Fruit fly (Drosophila melanogaster) whole organism, embryonic: ENCODE measurements around the gene vir-1.

Source experiments
- Atf6 ChIP-seq: fragments of 200-800 bp; sonication (Bioruptor generic); IDR thresholded peaks from 2 replicates; pipeline ENCODE4 v1.3.6; 2022; ENCODE audit warnings: missing biosample characterization, missing genetic modification characterization
- B-H2 ChIP-seq: fragments of 200-800 bp; sonication (Bioruptor generic); optimal IDR thresholded peaks from 2 replicates; lab custom pipeline; 2018; ENCODE audit warnings: missing biosample characterization, mild to moderate bottlenecking, missing genetic modification characterization
- Bgb ChIP-seq: fragments of 200-800 bp; sonication (Bioruptor generic); IDR thresholded peaks from 2 replicates; pipeline ENCODE4 v1.3.6; 2022; ENCODE audit warnings: missing biosample characterization, missing genetic modification characterization; ENCODE audit not compliant: partially characterized antibody
- BtbVII ChIP-seq: fragments of 200-800 bp; sonication (Bioruptor generic); optimal IDR thresholded peaks from 3 replicates; lab custom pipeline; 2017; ENCODE audit warnings: missing biosample characterization, mild to moderate bottlenecking, missing genetic modification characterization
- CG10543 ChIP-seq: fragments of 200-800 bp; sonication (Bioruptor generic); optimal IDR thresholded peaks from 3 replicates; lab custom pipeline; 2017; ENCODE audit warnings: missing biosample characterization, mild to moderate bottlenecking, missing genetic modification characterization, moderate library complexity
- CG12071 ChIP-seq: fragments of 200-800 bp; sonication (Bioruptor generic); optimal IDR thresholded peaks from 3 replicates; lab custom pipeline; 2018; ENCODE audit warnings: missing biosample characterization, mild to moderate bottlenecking, missing genetic modification characterization
- CG12769 ChIP-seq: fragments of 200-800 bp; sonication (Bioruptor generic); optimal IDR thresholded peaks from 2 replicates; lab custom pipeline; 2019; ENCODE audit warnings: missing biosample characterization, mild to moderate bottlenecking, missing genetic modification characterization, moderate library complexity
- CG13894 ChIP-seq: fragments of 200-800 bp; sonication (Bioruptor generic); optimal IDR thresholded peaks from 3 replicates; lab custom pipeline; 2018; ENCODE audit warnings: missing biosample characterization, mild to moderate bottlenecking, missing genetic modification characterization, moderate library complexity
- CG17568 ChIP-seq: fragments of 200-800 bp; sonication (Bioruptor generic); optimal IDR thresholded peaks from 2 replicates; lab custom pipeline; 2018; ENCODE audit warnings: missing biosample characterization, mild to moderate bottlenecking, missing genetic modification characterization, moderate library complexity
- CG1792 ChIP-seq: fragments of 200-800 bp; sonication (Bioruptor generic); optimal IDR thresholded peaks from 2 replicates; lab custom pipeline; 2016; ENCODE audit warnings: missing biosample characterization, missing genetic modification characterization
- CG18599 ChIP-seq: fragments of 200-800 bp; sonication (Bioruptor generic); optimal IDR thresholded peaks from 3 replicates; lab custom pipeline; 2017; ENCODE audit warnings: missing biosample characterization, missing genetic modification characterization, mild to moderate bottlenecking, moderate library complexity, missing genetic modification reagents
- CG18619 ChIP-seq: fragments of 200-800 bp; sonication (Bioruptor generic); optimal IDR thresholded peaks from 3 replicates; lab custom pipeline; 2017; ENCODE audit warnings: missing biosample characterization, mild to moderate bottlenecking, missing genetic modification characterization
- CG2199 ChIP-seq: fragments of 200-800 bp; sonication (Bioruptor generic); IDR thresholded peaks from 3 replicates; pipeline ENCODE4 v1.3.6; 2022; ENCODE audit warnings: missing biosample characterization, missing genetic modification characterization
- CG2678 ChIP-seq: fragments of 200-800 bp; sonication (Bioruptor generic); optimal IDR thresholded peaks from 3 replicates; lab custom pipeline; 2019; ENCODE audit warnings: missing biosample characterization, mild to moderate bottlenecking, missing genetic modification characterization, moderate library complexity
- CG2889 ChIP-seq: fragments of 200-800 bp; sonication (Bioruptor generic); IDR thresholded peaks from 3 replicates; pipeline ENCODE4 v1.3.6; 2022; ENCODE audit warnings: missing biosample characterization, missing genetic modification characterization
- CG32532 ChIP-seq: fragments of 200-800 bp; sonication (Bioruptor generic); IDR thresholded peaks from 2 replicates; pipeline ENCODE4 v1.3.6; 2022; ENCODE audit warnings: missing biosample characterization, missing genetic modification characterization
- CG34376 ChIP-seq: fragments of 200-800 bp; sonication (Bioruptor generic); optimal IDR thresholded peaks from 2 replicates; lab custom pipeline; 2018; ENCODE audit warnings: missing biosample characterization, mild to moderate bottlenecking, missing genetic modification characterization
- CG43689 ChIP-seq: fragments of 200-800 bp; sonication (Bioruptor generic); IDR thresholded peaks from 2 replicates; pipeline ENCODE4 v1.3.6; 2022; ENCODE audit warnings: missing biosample characterization, missing genetic modification characterization
- CG5953 ChIP-seq: fragments of 200-800 bp; sonication (Bioruptor generic); IDR thresholded peaks from 2 replicates; pipeline ENCODE4 v1.3.6; 2022; ENCODE audit warnings: missing biosample characterization, missing genetic modification characterization
- CG6175 ChIP-seq: fragments of 200-800 bp; sonication (Bioruptor generic); IDR thresholded peaks from 3 replicates; pipeline ENCODE4 v1.3.6; 2022; ENCODE audit warnings: missing biosample characterization, missing genetic modification characterization
- CG7987 ChIP-seq: fragments of 200-800 bp; sonication (Bioruptor generic); optimal IDR thresholded peaks from 2 replicates; lab custom pipeline; 2018; ENCODE audit warnings: missing biosample characterization, mild to moderate bottlenecking, missing genetic modification characterization, moderate library complexity
- CG8290 ChIP-seq, 3 experiments: fragments of 200-800 bp; sonication (Bioruptor generic); optimal IDR thresholded peaks; 2 replicates each; lab custom pipeline; 2016 to 2019; ENCODE audit warnings: missing biosample characterization in 3 of 3, missing genetic modification characterization in 3 of 3, mild to moderate bottlenecking in 2 of 3, moderate library complexity in 1 of 3
- D19B ChIP-seq: fragments of 200-800 bp; sonication (Bioruptor generic); optimal IDR thresholded peaks from 2 replicates; lab custom pipeline; 2017; ENCODE audit warnings: missing biosample characterization, mild to moderate bottlenecking, missing genetic modification characterization
- Dref ChIP-seq: fragments of 200-800 bp; sonication (Bioruptor generic); IDR thresholded peaks from 2 replicates; pipeline ENCODE4 v1.3.6; 2022; ENCODE audit warnings: missing biosample characterization, missing genetic modification characterization
- GATAe ChIP-seq: fragments of 200-800 bp; sonication (Bioruptor generic); conservative IDR thresholded peaks from 2 replicates; pipeline ENCODE4 v1.3.6; 2022; ENCODE audit warnings: missing biosample characterization, missing genetic modification characterization
- Hey ChIP-seq: fragments of 200-800 bp; sonication (Bioruptor generic); optimal IDR thresholded peaks from 3 replicates; lab custom pipeline; 2018; ENCODE audit warnings: missing biosample characterization, mild to moderate bottlenecking, missing genetic modification characterization
- Hr78 ChIP-seq, 2 experiments: fragments of 200-800 bp in 1 of 2; fragments of >200 bp in 1 of 2; sonication (Bioruptor generic) in 1 of 2; optimal IDR thresholded peaks; 2 replicates each; lab custom pipeline; 2017 to 2019; ENCODE audit warnings: missing biosample characterization in 2 of 2, missing genetic modification characterization in 2 of 2, mild to moderate bottlenecking in 1 of 2, moderate library complexity in 1 of 2
- Med ChIP-seq: fragments of 200-800 bp; sonication (Bioruptor generic); peaks from one replicate; lab custom pipeline; 2016; ENCODE audit warnings: missing biosample characterization, missing genetic modification characterization, mild to moderate bottlenecking, inconsistent platforms, moderate library complexity
- NFAT ChIP-seq: fragments of 200-800 bp; sonication (Bioruptor generic); IDR thresholded peaks from 2 replicates; pipeline ENCODE4 v1.3.6; 2022; ENCODE audit warnings: missing biosample characterization, missing genetic modification characterization
- Rfx ChIP-seq: fragments of 200-800 bp; sonication (Bioruptor generic); IDR thresholded peaks from 2 replicates; pipeline ENCODE4 v1.3.6; 2022; ENCODE audit warnings: missing biosample characterization, missing genetic modification characterization
- Side ChIP-seq: fragments of 200-800 bp; sonication (Bioruptor generic); optimal IDR thresholded peaks from 2 replicates; lab custom pipeline; 2016; ENCODE audit warnings: missing biosample characterization, missing genetic modification characterization
- ab ChIP-seq: fragments of 200-800 bp; sonication (Bioruptor generic); optimal IDR thresholded peaks from 2 replicates; lab custom pipeline; 2016; ENCODE audit warnings: missing biosample characterization, missing genetic modification characterization
- crol ChIP-seq: fragments of 200-800 bp; sonication (Bioruptor generic); IDR thresholded peaks from 2 replicates; pipeline ENCODE4 v1.3.6; 2022; ENCODE audit warnings: missing biosample characterization, missing genetic modification characterization
- dysf ChIP-seq: fragments of 200-800 bp; sonication (Bioruptor generic); IDR thresholded peaks from 3 replicates; pipeline ENCODE4 v1.3.6; 2022; ENCODE audit warnings: missing biosample characterization, missing genetic modification characterization
- exex ChIP-seq: fragments of 200-800 bp; sonication (Bioruptor generic); optimal IDR thresholded peaks from 4 replicates; lab custom pipeline; 2018; ENCODE audit warnings: missing biosample characterization, mild to moderate bottlenecking, missing genetic modification characterization, moderate library complexity
- insv ChIP-seq, 2 experiments: fragments of 200-800 bp; sonication (Bioruptor generic); optimal IDR thresholded peaks; 3 replicates each; lab custom pipeline; 2016 to 2018; ENCODE audit warnings: missing biosample characterization in 2 of 2, missing genetic modification characterization in 2 of 2
- inv ChIP-seq: fragments of 200-800 bp; sonication (Bioruptor generic); IDR thresholded peaks from 2 replicates; pipeline ENCODE4 v1.3.6; 2022; ENCODE audit warnings: missing biosample characterization, missing genetic modification characterization; ENCODE audit not compliant: partially characterized antibody
- lab ChIP-seq: fragments of 200-800 bp; sonication (Bioruptor generic); optimal IDR thresholded peaks from 3 replicates; lab custom pipeline; 2017; ENCODE audit warnings: missing biosample characterization, missing genetic modification characterization, mild to moderate bottlenecking, moderate library complexity, missing genetic modification reagents
- mirr ChIP-seq: fragments of 200-800 bp; sonication (Bioruptor generic); optimal IDR thresholded peaks from 3 replicates; lab custom pipeline; 2018; ENCODE audit warnings: missing biosample characterization, mild to moderate bottlenecking, missing genetic modification characterization
- nmo ChIP-seq: fragments of 200-800 bp; sonication (Bioruptor generic); optimal IDR thresholded peaks from 2 replicates; lab custom pipeline; 2018; ENCODE audit warnings: missing biosample characterization, mild to moderate bottlenecking, missing genetic modification characterization, moderate library complexity
- rib ChIP-seq: fragments of 200-800 bp; sonication (Bioruptor generic); IDR thresholded peaks from 2 replicates; pipeline ENCODE4 v1.3.6; 2022; ENCODE audit warnings: missing biosample characterization, missing genetic modification characterization
- seq ChIP-seq: fragments of 200-800 bp; sonication (Bioruptor generic); IDR thresholded peaks from 2 replicates; pipeline ENCODE4 v1.3.6; 2022; ENCODE audit warnings: missing biosample characterization, missing genetic modification characterization
- slbo ChIP-seq: fragments of 200-800 bp; sonication (Bioruptor generic); IDR thresholded peaks from 2 replicates; pipeline ENCODE4 v1.3.6; 2022; ENCODE audit warnings: missing biosample characterization, missing genetic modification characterization
- sr ChIP-seq: fragments of 200-800 bp; sonication (Bioruptor generic); IDR thresholded peaks from 3 replicates; pipeline ENCODE4 v1.3.6; 2022; ENCODE audit warnings: missing biosample characterization, missing genetic modification characterization

Gene vir-1

dm6 chr2L:12464065-12464464, 40.8 kb upstream of the vir-1 start (continued):
- no peak for TF ChIP-seq Side (GFP tag; lab: Kevin White, UChicago)
- TF ChIP-seq seq (GFP tag; lab: Robert Waterston, UW): 0 out of 2 replicates have a peak, but pooled peaks have one; percentile 22
- no peak for TF ChIP-seq CG43689 (GFP tag; lab: Robert Waterston, UW)
- TF ChIP-seq inv (GFP tag; lab: Robert Waterston, UW): no peak
- peak; percentile 73 for TF ChIP-seq exex
- no peak for TF ChIP-seq CG2199 (GFP tag; lab: Robert Waterston, UW)
- TF ChIP-seq Atf6: peak; percentile 26; the same call in 1 of the 2 replicates
- TF ChIP-seq ab (GFP tag; lab: Kevin White, UChicago): no peak
- TF ChIP-seq Hey (tag; lab: Kevin White, UChicago): peak; percentile 32
- no peak for TF ChIP-seq Dref (GFP tag; lab: Robert Waterston, UW)
- TF ChIP-seq CG2678 (tag; lab: Kevin White, UChicago): peak; percentile 33
- TF ChIP-seq CG8290 (GFP tag; optimal IDR thresholded peaks at IDR 0.05; lab: Kevin White, UChicago): no peak
- TF ChIP-seq CG8290 (tag; optimal IDR thresholded peaks at IDR 0.05; lab: Kevin White, UChicago): peak in 1 of 2 experiments; percentile 26
- 0 out of 2 replicates have a peak, but pooled peaks have one; percentile 8 for TF ChIP-seq CG5953 (GFP tag; lab: Robert Waterston, UW)
- TF ChIP-seq NFAT: peak; percentile 76
- TF ChIP-seq CG32532 (GFP tag; lab: Robert Waterston, UW): peak; percentile 34; the same call in 1 of the 2 replicates
- peak; percentile 41; the same call in 1 of the 2 replicates for TF ChIP-seq Rfx (GFP tag; lab: Robert Waterston, UW)
- no peak for TF ChIP-seq insv (GFP tag; optimal IDR thresholded peaks at IDR 0.05; lab: Kevin White, UChicago)
- peak; percentile 11 for TF ChIP-seq CG18619 (GFP tag; lab: Kevin White, UChicago)
- no peak for TF ChIP-seq nmo (GFP tag; lab: Kevin White, UChicago)
- peak; percentile 90 for TF ChIP-seq Med (GFP tag; lab: Kevin White, UChicago)
- peak; percentile 66 for TF ChIP-seq lab
- peak; percentile 40 for TF ChIP-seq CG12769 (tag; lab: Kevin White, UChicago)
- TF ChIP-seq B-H2 (GFP tag; lab: Kevin White, UChicago): peak; percentile 40
- TF ChIP-seq mirr (GFP tag; lab: Kevin White, UChicago): peak; percentile 55
- TF ChIP-seq Bgb (GFP tag; lab: Robert Waterston, UW): no peak
- peak; percentile 9; the same call in 1 of the 2 replicates for TF ChIP-seq slbo (GFP tag; lab: Robert Waterston, UW)
- TF ChIP-seq Hr78 (GFP tag; optimal IDR thresholded peaks at IDR 0.05; lab: Kevin White, UChicago): peak in 1 of 2 experiments; percentile 4
- 0 out of 3 replicates have a peak, but pooled peaks have one; percentile 14 for TF ChIP-seq sr (GFP tag; lab: Robert Waterston, UW)
- TF ChIP-seq GATAe (GFP tag; lab: Robert Waterston, UW): peak; percentile 33; the same call in 1 of the 2 replicates
- peak; percentile 43; the same call in 1 of the 2 replicates for TF ChIP-seq rib
- TF ChIP-seq CG6175 (GFP tag; lab: Robert Waterston, UW): 0 out of 3 replicates have a peak, but pooled peaks have one; percentile 18
- peak; percentile 39 for TF ChIP-seq CG34376 (GFP tag; lab: Kevin White, UChicago)
- no peak for TF ChIP-seq CG7987
- no peak for TF ChIP-seq CG1792 (GFP tag; lab: Kevin White, UChicago)
- TF ChIP-seq CG2889: peak; percentile 55; the same call in 1 of the 3 replicates
- TF ChIP-seq crol (GFP tag; lab: Robert Waterston, UW): peak; percentile 87
- TF ChIP-seq CG18599 (GFP tag; lab: Kevin White, UChicago): peak; percentile 13
- peak; percentile 20 for TF ChIP-seq CG13894 (tag; lab: Kevin White, UChicago)
- peak; percentile 33 for TF ChIP-seq CG10543 (GFP tag; lab: Kevin White, UChicago)
- TF ChIP-seq CG12071: peak; percentile 30
- TF ChIP-seq dysf (GFP tag; lab: Robert Waterston, UW): 0 out of 3 replicates have a peak, but pooled peaks have one; percentile 24
- TF ChIP-seq D19B: peak; percentile 35
- peak; percentile 11 for TF ChIP-seq BtbVII (GFP tag; lab: Kevin White, UChicago)
- TF ChIP-seq CG17568: no peak
